Fruit fly (Drosophila melanogaster): ENCODE measurements around the gene IP3K1.
A peak's percentile ranks its signal among the peaks of the same experiment; 100 is the strongest.

IP3K1 gene

dm6 chr2L:9758856-9759255 is 23.3 kb upstream of the IP3K1 start (continued):
- TF ChIP-seq fd59A (GFP tag; optimal IDR thresholded peaks at IDR 0.05) (no peak), CG7368 (GFP tag; optimal IDR thresholded peaks at IDR 0.05) (no peak), Sox15 (GFP tag; optimal IDR thresholded peaks at IDR 0.05) (peak; percentile 26), CG11762 (GFP tag; optimal IDR thresholded peaks at IDR 0.05; ENCODE audit: insufficient read depth) (no peak), CG10631 (GFP tag; optimal IDR thresholded peaks at IDR 0.05) (peak; percentile 62), Ets96B (tag; optimal IDR thresholded peaks at IDR 0.05) (peak; percentile 2), dac (GFP tag; optimal IDR thresholded peaks at IDR 0.05) (no peak), Blimp-1 (GFP tag; optimal IDR thresholded peaks at IDR 0.05) (no peak), CG9139 (GFP tag; optimal IDR thresholded peaks at IDR 0.05) (no peak), CG34406 (GFP tag; optimal IDR thresholded peaks at IDR 0.05) (no peak), CG11902 (GFP tag; optimal IDR thresholded peaks at IDR 0.05) (no peak), CG6163 (GFP tag; IDR thresholded peaks at IDR 0.05) (peak; percentile 78), CG11294 (GFP tag; IDR thresholded peaks at IDR 0.05) (0 out of 2 replicates have a peak, but pooled peaks have one; percentile 10), fkh (GFP tag; optimal IDR thresholded peaks at IDR 0.05) (no peak), salr (GFP tag; optimal IDR thresholded peaks at IDR 0.05) (no peak)

dm6 chr2L:9763212-9763869 is 18.8 kb upstream of the IP3K1 start, which contains the start of the genes Taf11 and und:
Taf11 (minus strand) TSS chr2L:9763262.
und (plus strand) TSS chr2L:9763369.
- no peak for TF ChIP-seq Met (GFP tag; optimal IDR thresholded peaks at IDR 0.05)
- TF ChIP-seq CG15336 (GFP tag; IDR thresholded peaks at IDR 0.05): no peak
- no peak for TF ChIP-seq vri (GFP tag; optimal IDR thresholded peaks at IDR 0.05)
- TF ChIP-seq esn (GFP tag; optimal IDR thresholded peaks at IDR 0.05): peak; percentile 26
- TF ChIP-seq achi (GFP tag; optimal IDR thresholded peaks at IDR 0.05): peak; percentile 76
- no peak for TF ChIP-seq dsx (GFP tag; optimal IDR thresholded peaks at IDR 0.05; ENCODE audit: poor library complexity, severe bottlenecking)
- no peak for TF ChIP-seq fkh (GFP tag; optimal IDR thresholded peaks at IDR 0.05)
- TF ChIP-seq acj6 (GFP tag; optimal IDR thresholded peaks at IDR 0.05): no peak
- TF ChIP-seq CG32006 (GFP tag; optimal IDR thresholded peaks at IDR 0.05): no peak
- TF ChIP-seq CG10669 (GFP tag; optimal IDR thresholded peaks at IDR 0.05): no peak
- no peak for TF ChIP-seq CG4318 (GFP tag; optimal IDR thresholded peaks at IDR 0.05)
- no peak for TF ChIP-seq dac (GFP tag; optimal IDR thresholded peaks at IDR 0.05)
- TF ChIP-seq Eip93F (GFP tag; optimal IDR thresholded peaks at IDR 0.05): no peak
- peak; percentile 8 for TF ChIP-seq CG31627 (GFP tag; optimal IDR thresholded peaks at IDR 0.05)
- peak; percentile 46 for TF ChIP-seq CG10631 (GFP tag; optimal IDR thresholded peaks at IDR 0.05)
- TF ChIP-seq svp (GFP tag): peak; percentile 81

- no peak for TF ChIP-seq CG8319 (GFP tag; optimal IDR thresholded peaks at IDR 0.05)
- TF ChIP-seq CG15336 (GFP tag; IDR thresholded peaks at IDR 0.05): no peak
- TF ChIP-seq CG16779 (tag; optimal IDR thresholded peaks at IDR 0.05): no peak
- TF ChIP-seq CG1621 (tag; optimal IDR thresholded peaks at IDR 0.05): no peak
- no peak for TF ChIP-seq CG3919 (GFP tag; optimal IDR thresholded peaks at IDR 0.05)
- TF ChIP-seq CG7368 (GFP tag; optimal IDR thresholded peaks at IDR 0.05): no peak
- TF ChIP-seq Sox14 (GFP tag; optimal IDR thresholded peaks at IDR 0.05): no peak
- TF ChIP-seq Eip78C (GFP tag): no peak
- TF ChIP-seq CG8119 (GFP tag; IDR thresholded peaks at IDR 0.05): no peak
- TF ChIP-seq topi (GFP tag; optimal IDR thresholded peaks at IDR 0.05): no peak
- TF ChIP-seq CG11294 (GFP tag; IDR thresholded peaks at IDR 0.05): no peak
- TF ChIP-seq CG11762 (GFP tag; optimal IDR thresholded peaks at IDR 0.05; ENCODE audit: insufficient read depth): no peak
- no peak for TF ChIP-seq CG32006 (GFP tag; optimal IDR thresholded peaks at IDR 0.05)
- TF ChIP-seq salr (GFP tag; optimal IDR thresholded peaks at IDR 0.05): no peak
- no peak for TF ChIP-seq CG6808 (GFP tag; optimal IDR thresholded peaks at IDR 0.05)
Observed at dm6 chr2L:9766758-9767157, 15.4 kb upstream of the IP3K1 start, which contains the start of gene CG4017. CG4017 (plus strand) TSS chr2L:9767058.

Data from whole organism, prepupa.